Worm (Caenorhabditis elegans): ENCODE measurements around the gene trp-1.

DNA sequence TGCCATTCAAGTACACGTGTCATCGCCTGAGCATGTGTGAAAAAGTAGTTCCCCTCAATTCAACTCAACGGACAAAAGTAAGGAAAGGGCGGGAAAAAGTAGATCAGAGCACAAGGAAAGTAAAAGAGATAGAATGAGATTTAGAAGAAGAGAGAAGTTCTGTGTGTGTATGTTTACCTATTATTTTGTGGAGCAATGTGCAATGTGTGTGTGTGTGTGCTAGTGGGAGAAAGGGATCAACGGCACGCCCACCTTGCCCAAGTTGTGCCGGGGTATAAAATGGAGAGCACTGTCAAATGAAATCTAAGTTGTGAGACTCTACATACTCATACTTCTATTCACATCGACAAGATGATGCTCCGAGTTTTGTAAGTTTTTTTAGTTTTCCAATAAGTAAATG lies 10.2 kb upstream of the trp-1 start, which contains the start of gene idpp-15:
- TF ChIP-seq duxl-1 (tag; optimal IDR thresholded peaks at IDR 0.05; ENCODE audit: poor library complexity) (no peak), nhr-237 (tag; optimal IDR thresholded peaks at IDR 0.05) (no peak), nhr-6 (tag; optimal IDR thresholded peaks at IDR 0.05) (no peak), Y5F2A.4 (GFP tag; optimal IDR thresholded peaks at IDR 0.05) (no peak), nhr-11 (tag; optimal IDR thresholded peaks at IDR 0.05) (no peak), nhr-77 (tag; optimal IDR thresholded peaks at IDR 0.05) (no peak)
